Worm (Caenorhabditis elegans) whole organism, young adult: ENCODE results near the gene E01G4.6.
A peak's percentile ranks its signal among the peaks of the same experiment; 100 is the strongest.

ENCODE experiments used
- B0019.2 ChIP-seq: fragments of 200-800 bp; sonication (Bioruptor generic); conservative IDR thresholded peaks from 2 replicates; pipeline ENCODE4 v1.3.6; 2022; ENCODE audit warnings: missing genetic modification reagents, missing genetic modification characterization, missing compliant biosample characterization
- F22D6.2 ChIP-seq: sonication (generic microtip); optimal IDR thresholded peaks from 2 replicates; lab custom pipeline; 2016; ENCODE audit warnings: mild to moderate bottlenecking, missing genetic modification characterization, missing compliant biosample characterization
- F37B4.10 ChIP-seq: fragments of 200-800 bp; sonication (Bioruptor generic); IDR thresholded peaks from 2 replicates; pipeline ENCODE4 v1.3.6; 2022; ENCODE audit warnings: missing genetic modification characterization, missing compliant biosample characterization
- F39B2.1 ChIP-seq: fragments of 200-800 bp; sonication (Bioruptor generic); IDR thresholded peaks from 2 replicates; pipeline ENCODE4 v1.3.6; 2022; ENCODE audit warnings: missing genetic modification reagents, missing genetic modification characterization, missing compliant biosample characterization
- F55B11.4 ChIP-seq: sonication (generic microtip); optimal IDR thresholded peaks from 2 replicates; lab custom pipeline; 2016; ENCODE audit warnings: missing compliant biosample characterization, missing genetic modification characterization, borderline replicate concordance; ENCODE audit not compliant: insufficient read depth
- F57A8.1 ChIP-seq: fragments of 200-800 bp; sonication (Bioruptor generic); optimal IDR thresholded peaks from 2 replicates; lab custom pipeline; 2018; ENCODE audit warnings: mild to moderate bottlenecking, missing genetic modification characterization, moderate library complexity, missing compliant biosample characterization
- T07F8.4 ChIP-seq: sonication (generic microtip); optimal IDR thresholded peaks from 2 replicates; lab custom pipeline; 2016; ENCODE audit warnings: mild to moderate bottlenecking, missing genetic modification characterization, moderate library complexity, missing compliant biosample characterization
- Y53G8AR.9 ChIP-seq: fragments of 200-800 bp; sonication (Bioruptor generic); conservative IDR thresholded peaks from 2 replicates; pipeline ENCODE4 v1.3.6; 2022; ENCODE audit warnings: missing genetic modification reagents, missing genetic modification characterization, missing compliant biosample characterization
- Y56A3A.18 ChIP-seq: fragments of 200-800 bp; sonication (Bioruptor generic); IDR thresholded peaks from 2 replicates; pipeline ENCODE4 v1.3.6; 2022; ENCODE audit warnings: missing genetic modification reagents, missing genetic modification characterization, missing compliant biosample characterization
- ama-1 ChIP-seq, 3 experiments: fragments of 150-350 bp in 1 of 3; sonication (generic microtip) in 2 of 3; optimal IDR thresholded peaks; 2 replicates each; lab custom pipeline; 2014 to 2018; ENCODE audit warnings: missing biosample characterization in 2 of 3, missing genetic modification characterization in 2 of 3, missing genetic modification reagents in 2 of 3
- atf-7 ChIP-seq: sonication (generic microtip); optimal IDR thresholded peaks from 2 replicates; lab custom pipeline; 2017; ENCODE audit warnings: mild to moderate bottlenecking, missing genetic modification characterization, missing compliant biosample characterization
- attf-5 ChIP-seq: fragments of 200-800 bp; sonication (Bioruptor generic); optimal IDR thresholded peaks from 2 replicates; lab custom pipeline; 2018; ENCODE audit warnings: mild to moderate bottlenecking, missing genetic modification characterization, missing compliant biosample characterization
- ccch-3 ChIP-seq: fragments of 200-800 bp; sonication (Bioruptor generic); optimal IDR thresholded peaks from 2 replicates; lab custom pipeline; 2018; ENCODE audit warnings: mild to moderate bottlenecking, missing genetic modification characterization, missing compliant biosample characterization
- ceh-100 ChIP-seq: fragments of 200-800 bp; sonication (Bioruptor generic); IDR thresholded peaks from 2 replicates; pipeline ENCODE4 v1.3.6; 2022; ENCODE audit warnings: missing genetic modification reagents, missing genetic modification characterization, missing compliant biosample characterization
- ceh-27 ChIP-seq: fragments of 200-800 bp; sonication (Bioruptor generic); optimal IDR thresholded peaks from 2 replicates; lab custom pipeline; 2018; ENCODE audit warnings: mild to moderate bottlenecking, missing genetic modification characterization, moderate library complexity, missing compliant biosample characterization
- ceh-79 ChIP-seq: sonication (generic microtip); optimal IDR thresholded peaks from 2 replicates; lab custom pipeline; 2017; ENCODE audit warnings: mild to moderate bottlenecking, missing genetic modification characterization, missing compliant biosample characterization
- chd-7 ChIP-seq: sonication (generic microtip); optimal IDR thresholded peaks from 2 replicates; lab custom pipeline; 2016; ENCODE audit warnings: mild to moderate bottlenecking, missing genetic modification characterization, moderate library complexity, missing compliant biosample characterization
- die-1 ChIP-seq: sonication (generic microtip); optimal IDR thresholded peaks from 2 replicates; lab custom pipeline; 2016; ENCODE audit warnings: missing genotype, mild to moderate bottlenecking, missing genetic modification characterization, missing compliant biosample characterization
- egl-44 ChIP-seq: fragments of 200-800 bp; sonication (Bioruptor generic); IDR thresholded peaks from 2 replicates; pipeline ENCODE4 v1.3.6; 2022; ENCODE audit warnings: missing genetic modification reagents, missing genetic modification characterization, missing compliant biosample characterization
- ets-4 ChIP-seq: fragments of 200-800 bp; sonication (Bioruptor generic); optimal IDR thresholded peaks from 2 replicates; lab custom pipeline; 2018; ENCODE audit warnings: mild to moderate bottlenecking, missing genetic modification characterization, missing compliant biosample characterization
- hlh-26 ChIP-seq: fragments of 200-800 bp; sonication (Bioruptor generic); conservative IDR thresholded peaks from 2 replicates; pipeline ENCODE4 v1.3.6; 2022; ENCODE audit warnings: missing genetic modification reagents, missing genetic modification characterization, missing compliant biosample characterization
- hmg-20 ChIP-seq: fragments of 200-800 bp; sonication (Bioruptor generic); IDR thresholded peaks from 2 replicates; pipeline ENCODE4 v1.3.6; 2022; ENCODE audit warnings: missing genetic modification reagents, missing genetic modification characterization, missing compliant biosample characterization
- let-607 ChIP-seq, 2 experiments: fragments of 200-800 bp in 1 of 2; sonication (Bioruptor generic) in 1 of 2; sonication (generic microtip) in 1 of 2; optimal IDR thresholded peaks; 2 replicates each; lab custom pipeline; 2016 to 2018; ENCODE audit warnings: mild to moderate bottlenecking in 2 of 2, missing compliant biosample characterization in 2 of 2, missing genetic modification characterization in 2 of 2, moderate library complexity in 2 of 2, missing genotype in 1 of 2
- lin-26 ChIP-seq: fragments of 200-800 bp; sonication (Bioruptor generic); IDR thresholded peaks from 2 replicates; pipeline ENCODE4 v1.3.6; 2022; ENCODE audit warnings: missing genetic modification reagents, missing genetic modification characterization, missing compliant biosample characterization
- lin-35 ChIP-seq, 3 experiments: fragments of 150-350 bp in 2 of 3; sonication (generic microtip) in 1 of 3; optimal IDR thresholded peaks; 2 replicates each; lab custom pipeline; 2014 to 2018; ENCODE audit warnings: missing biosample characterization in 3 of 3, missing genetic modification characterization in 3 of 3, missing genetic modification reagents in 3 of 3
- lin-40 ChIP-seq: sonication (generic microtip); optimal IDR thresholded peaks from 2 replicates; lab custom pipeline; 2016; ENCODE audit warnings: missing genetic modification characterization, mild to moderate bottlenecking, missing compliant biosample characterization, missing genotype, missing genetic modification reagents
- madf-6 ChIP-seq: fragments of 200-800 bp; sonication (Bioruptor generic); IDR thresholded peaks from 2 replicates; pipeline ENCODE4 v1.3.6; 2022; ENCODE audit warnings: missing genetic modification reagents, missing genetic modification characterization, missing compliant biosample characterization
- mcd-1 ChIP-seq: fragments of 200-800 bp; sonication (Bioruptor generic); IDR thresholded peaks from 2 replicates; pipeline ENCODE4 v1.3.6; 2022; ENCODE audit warnings: missing genetic modification reagents, missing genetic modification characterization, missing compliant biosample characterization
- mxl-1 ChIP-seq: sonication (generic microtip); optimal IDR thresholded peaks from 2 replicates; lab custom pipeline; 2016; ENCODE audit warnings: missing genetic modification characterization, missing compliant biosample characterization
- nhr-80 ChIP-seq: sonication (generic microtip); optimal IDR thresholded peaks from 2 replicates; lab custom pipeline; 2016; ENCODE audit warnings: missing genetic modification characterization, missing compliant biosample characterization
- nhr-90 ChIP-seq: sonication (generic microtip); optimal IDR thresholded peaks from 2 replicates; lab custom pipeline; 2016; ENCODE audit warnings: missing genotype, mild to moderate bottlenecking, missing genetic modification characterization, missing compliant biosample characterization
- snpc-1.1 ChIP-seq: sonication (generic microtip); optimal IDR thresholded peaks from 2 replicates; lab custom pipeline; 2017; ENCODE audit warnings: missing genetic modification characterization, mild to moderate bottlenecking, missing compliant biosample characterization, antibody characterized with exemption, moderate library complexity, missing genotype, missing genetic modification reagents; ENCODE audit not compliant: insufficient read depth
- snpc-1.3 ChIP-seq: sonication (generic microtip); optimal IDR thresholded peaks from 2 replicates; lab custom pipeline; 2017; ENCODE audit warnings: missing genetic modification characterization, mild to moderate bottlenecking, missing compliant biosample characterization, antibody characterized with exemption, moderate library complexity, missing genotype, missing genetic modification reagents; ENCODE audit not compliant: insufficient read depth
- snpc-4 ChIP-seq, 5 experiments: fragments of 150-350 bp in 1 of 5; sonication (generic microtip) in 4 of 5; optimal IDR thresholded peaks; 2 replicates each; lab custom pipeline; 2014 to 2018; ENCODE audit warnings: missing genetic modification characterization in 5 of 5, missing biosample characterization in 3 of 5, antibody characterized with exemption in 2 of 5, mild to moderate bottlenecking in 2 of 5, missing compliant biosample characterization in 2 of 5, missing genotype in 2 of 5, moderate library complexity in 2 of 5, missing genetic modification reagents in 1 of 5
- xnd-1 ChIP-seq: sonication (generic microtip); optimal IDR thresholded peaks from 2 replicates; lab custom pipeline; 2016; ENCODE audit warnings: missing genotype, missing genetic modification reagents, missing genetic modification characterization, missing compliant biosample characterization
- zfh-2 ChIP-seq: fragments of 200-800 bp; sonication (Bioruptor generic); conservative IDR thresholded peaks from 2 replicates; pipeline ENCODE4 v1.3.6; 2022; ENCODE audit warnings: missing genetic modification reagents, missing genetic modification characterization, missing compliant biosample characterization
- ztf-26 ChIP-seq: sonication (generic microtip); optimal IDR thresholded peaks from 2 replicates; lab custom pipeline; 2017; ENCODE audit warnings: missing genetic modification characterization, missing compliant biosample characterization
- ztf-28 ChIP-seq: fragments of 200-800 bp; sonication (Bioruptor generic); IDR thresholded peaks from 2 replicates; pipeline ENCODE4 v1.3.6; 2022; ENCODE audit warnings: missing genetic modification reagents, missing genetic modification characterization, missing compliant biosample characterization
- ztf-6 ChIP-seq: fragments of 200-800 bp; sonication (Bioruptor generic); IDR thresholded peaks from 2 replicates; pipeline ENCODE4 v1.3.6; 2022; ENCODE audit warnings: missing genetic modification reagents, missing genetic modification characterization, missing compliant biosample characterization

Gene E01G4.6

DNA sequence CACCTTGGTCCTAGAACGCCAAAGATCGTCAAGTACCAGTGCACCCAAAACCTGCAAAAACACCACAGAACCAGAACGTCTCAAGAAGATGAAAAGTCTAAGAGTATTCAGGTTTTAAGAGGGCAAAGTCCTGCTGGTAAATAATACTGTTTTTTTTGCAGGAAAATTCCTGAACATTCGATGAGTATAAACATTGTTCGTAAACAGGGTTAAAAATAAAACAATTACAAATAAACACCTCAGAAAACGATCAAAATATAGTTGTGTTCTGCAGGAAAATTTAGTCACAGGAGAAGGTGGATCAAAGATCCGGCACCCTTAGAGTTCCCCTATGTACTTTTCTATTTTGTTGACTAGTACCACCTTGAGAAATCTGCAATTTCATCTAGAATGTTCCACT lies 11.6 kb upstream of the E01G4.6 start:
- no peak for TF ChIP-seq B0019.2 (GFP tag; lab: Robert Waterston, UW)
- TF ChIP-seq ccch-3: no peak
- no peak for TF ChIP-seq nhr-80 (tag; lab: Kevin White, UChicago)
- TF ChIP-seq madf-6 (GFP tag; lab: Robert Waterston, UW): no peak
- TF ChIP-seq die-1 (tag; lab: Kevin White, UChicago): no peak
- TF ChIP-seq snpc-1.1 (tag; lab: Kevin White, UChicago): no peak
- no peak for TF ChIP-seq ztf-6
- TF ChIP-seq hlh-26 (GFP tag; lab: Robert Waterston, UW): no peak
- TF ChIP-seq F57A8.1 (GFP tag; lab: Kevin White, UChicago): no peak
- TF ChIP-seq nhr-90 (tag; lab: Kevin White, UChicago): no peak
- no peak for TF ChIP-seq snpc-1.3 (tag; lab: Kevin White, UChicago)
- TF ChIP-seq F39B2.1 (GFP tag; lab: Robert Waterston, UW): no peak
- TF ChIP-seq zfh-2 (GFP tag; lab: Robert Waterston, UW): no peak
- no peak for TF ChIP-seq T07F8.4 (tag; lab: Kevin White, UChicago)
- TF ChIP-seq mxl-1 (tag; lab: Kevin White, UChicago): no peak
- TF ChIP-seq lin-26 (GFP tag; lab: Robert Waterston, UW): no peak

ce11 chrII:13472101-13472500 lies 10.1 kb upstream of the E01G4.6 start, which contains the start of gene E01G4.5:
E01G4.5 (plus strand) TSS chrII:13472401.
- TF ChIP-seq attf-5 (GFP tag; lab: Kevin White, UChicago) (no peak), lin-35 (GFP tag; optimal IDR thresholded peaks at IDR 0.05; lab: Kevin White, UChicago) (no peak), hmg-20 (GFP tag; lab: Robert Waterston, UW) (no peak), madf-6 (GFP tag; lab: Robert Waterston, UW) (no peak), ztf-28 (GFP tag; lab: Robert Waterston, UW) (no peak)

DNA sequence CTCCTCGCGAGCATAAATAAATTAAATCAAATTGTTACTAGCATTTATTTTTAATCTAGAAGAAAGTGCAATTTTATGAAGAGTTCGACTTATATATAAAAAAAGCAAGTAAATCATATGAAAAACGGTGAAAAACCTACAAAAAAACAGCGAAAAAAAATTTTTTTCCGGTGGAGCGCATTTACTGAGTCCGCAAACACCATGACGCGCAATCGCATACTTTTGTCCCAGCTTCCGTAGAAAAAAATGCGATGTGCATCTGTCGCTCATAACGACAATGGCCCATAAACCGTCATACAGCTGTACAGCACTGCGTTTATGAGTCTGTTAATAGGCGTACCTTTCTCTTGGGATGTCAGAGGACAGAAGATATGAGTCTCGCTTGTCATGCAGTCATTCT lies 5.0 kb upstream of the E01G4.6 start:
- TF ChIP-seq let-607 (tag; optimal IDR thresholded peaks at IDR 0.05; lab: Kevin White, UChicago) (no peak), snpc-1.1 (tag; lab: Kevin White, UChicago) (no peak), ceh-27 (no peak), lin-40 (tag; lab: Kevin White, UChicago) (peak; percentile 26), Y56A3A.18 (GFP tag; lab: Robert Waterston, UW) (no peak), xnd-1 (tag; lab: Kevin White, UChicago) (no peak), nhr-80 (tag; lab: Kevin White, UChicago) (no peak), atf-7 (tag; lab: Kevin White, UChicago) (no peak), mcd-1 (GFP tag; lab: Robert Waterston, UW) (peak; percentile 93), F55B11.4 (tag; lab: Kevin White, UChicago) (no peak), attf-5 (GFP tag; lab: Kevin White, UChicago) (peak; percentile 20), ets-4 (GFP tag; lab: Kevin White, UChicago) (no peak), chd-7 (no peak), mxl-1 (tag; lab: Kevin White, UChicago) (no peak), ztf-26 (tag; lab: Kevin White, UChicago) (no peak), ceh-100 (no peak), F22D6.2 (tag; lab: Kevin White, UChicago) (no peak), snpc-4 (GFP tag; optimal IDR thresholded peaks at IDR 0.05; lab: Kevin White, UChicago) (no peak), snpc-4 (tag; optimal IDR thresholded peaks at IDR 0.05; lab: Kevin White, UChicago) (peak in 1 of 4 experiments; percentile 23), Y53G8AR.9 (GFP tag; lab: Robert Waterston, UW) (no peak), F37B4.10 (GFP tag; lab: Robert Waterston, UW) (no peak), ama-1 (optimal IDR thresholded peaks at IDR 0.05; lab: Kevin White, UChicago) (no peak), ama-1 (GFP tag; optimal IDR thresholded peaks at IDR 0.05; lab: Kevin White, UChicago) (no peak), egl-44 (GFP tag; lab: Robert Waterston, UW) (no peak), ceh-79 (tag; lab: Kevin White, UChicago) (no peak)
- TF ChIP-seq, all 124 proteins: peak for 4
